Fruit fly (Drosophila melanogaster) Kc167 (cell line): ENCODE results near the gene CG9222.

Experiments
- Sin3A ChIP-seq: fragments of >200 bp; optimal IDR thresholded peaks from 2 replicates; lab custom pipeline; 2018; ENCODE audit warnings: missing external identifiers
- h ChIP-seq: fragments of >200 bp; optimal IDR thresholded peaks from 3 replicates; lab custom pipeline; 2018; ENCODE audit warnings: missing external identifiers
- insv ChIP-seq: fragments of >200 bp; optimal IDR thresholded peaks from 3 replicates; lab custom pipeline; 2018; ENCODE audit warnings: missing external identifiers
- psq ChIP-seq: fragments of >200 bp; optimal IDR thresholded peaks from 2 replicates; lab custom pipeline; 2017; ENCODE audit warnings: missing external identifiers
- ttk ChIP-seq: sonication (Bioruptor generic); optimal IDR thresholded peaks from 2 replicates; lab custom pipeline; 2017; ENCODE audit warnings: missing external identifiers

- TF ChIP-seq ttk (lab: Kevin White, UChicago) (no peak), psq (lab: Kevin White, UChicago) (no peak), h (no peak), insv (lab: Kevin White, UChicago) (no peak), Sin3A (no peak)
Measured at dm6 chr2L:6177141-6177540, 46.3 kb downstream of the CG9222 start.
